Fruit fly (Drosophila melanogaster): Measurements from ENCODE around the gene CG44261.

- TF ChIP-seq psq (optimal IDR thresholded peaks at IDR 0.05) (no peak), insv (optimal IDR thresholded peaks at IDR 0.05) (no peak), Sin3A (optimal IDR thresholded peaks at IDR 0.05) (no peak)
Observed at dm6 chr3R:9387634-9388033, 20.3 kb downstream of the CG44261 start.

Measured in Kc167 (cell line).